Fruit fly (Drosophila melanogaster): ENCODE data around the gene Tak1.

Tak1 gene

dm6 chrX:20524754-20525236 lies at the start of gene Tak1 (continued):
- TF ChIP-seq hkb (optimal IDR thresholded peaks at IDR 0.05), result peak; percentile 74
- TF ChIP-seq hkb (GFP tag; IDR thresholded peaks at IDR 0.05), result no peak
- TF ChIP-seq slbo (GFP tag; IDR thresholded peaks at IDR 0.05), result peak; percentile 79
- no peak for TF ChIP-seq Spps (tag; optimal IDR thresholded peaks at IDR 0.05)
- peak; percentile 71 for TF ChIP-seq Ets97D (GFP tag; optimal IDR thresholded peaks at IDR 0.05)
- TF ChIP-seq Dfd (GFP tag; optimal IDR thresholded peaks at IDR 0.05), result no peak
- TF ChIP-seq CG8281 (tag; optimal IDR thresholded peaks at IDR 0.05), result no peak
- no peak for TF ChIP-seq prd (optimal IDR thresholded peaks at IDR 0.05)
- TF ChIP-seq prd (GFP tag; IDR thresholded peaks at IDR 0.05), result peak; percentile 69
- TF ChIP-seq ATbp (GFP tag; optimal IDR thresholded peaks at IDR 0.05), result no peak
- peak; percentile 63; the same call in 2 of the 3 replicates for TF ChIP-seq Mrtf (GFP tag; IDR thresholded peaks at IDR 0.05)
- TF ChIP-seq CG15011 (GFP tag; optimal IDR thresholded peaks at IDR 0.05), result no peak
- TF ChIP-seq H15 (GFP tag; IDR thresholded peaks at IDR 0.05), result peak; percentile 48; the same call in 1 of the 3 replicates
- peak; percentile 65 for TF ChIP-seq BEAF-32 (GFP tag; optimal IDR thresholded peaks at IDR 0.05)
- TF ChIP-seq CG14667 (GFP tag; IDR thresholded peaks at IDR 0.05), result peak; percentile 10; the same call in 1 of the 2 replicates
- TF ChIP-seq pros (GFP tag; optimal IDR thresholded peaks at IDR 0.05), result no peak
- TF ChIP-seq trem (tag; optimal IDR thresholded peaks at IDR 0.05), result peak; percentile 70
- TF ChIP-seq ewg (GFP tag; optimal IDR thresholded peaks at IDR 0.05), result no peak
- peak; percentile 61 for TF ChIP-seq CG5245 (GFP tag; optimal IDR thresholded peaks at IDR 0.05)
- TF ChIP-seq CG8944 (GFP tag; optimal IDR thresholded peaks at IDR 0.05), result peak; percentile 53
- TF ChIP-seq CG9797 (GFP tag; optimal IDR thresholded peaks at IDR 0.05), result peak; percentile 19
- TF ChIP-seq Sry-β (GFP tag; optimal IDR thresholded peaks at IDR 0.05), result no peak
- peak; percentile 32 for TF ChIP-seq CG10979 (tag; optimal IDR thresholded peaks at IDR 0.05)
- TF ChIP-seq CG6254 (GFP tag; optimal IDR thresholded peaks at IDR 0.05), result no peak
- no peak for TF ChIP-seq trh (GFP tag; optimal IDR thresholded peaks at IDR 0.05)
- TF ChIP-seq CG31441 (GFP tag; IDR thresholded peaks at IDR 0.05), result no peak; the same call in 1 of the 2 replicates
- no peak for TF ChIP-seq CG13296 (GFP tag; optimal IDR thresholded peaks at IDR 0.05)
- peak; percentile 46 for TF ChIP-seq caup (GFP tag; optimal IDR thresholded peaks at IDR 0.05; ENCODE audit: severe bottlenecking)
- no peak for TF ChIP-seq CG12236 (GFP tag; optimal IDR thresholded peaks at IDR 0.05)
- TF ChIP-seq CG14050 (GFP tag; IDR thresholded peaks at IDR 0.05), result no peak
- TF ChIP-seq corto (GFP tag; optimal IDR thresholded peaks at IDR 0.05), result no peak
- TF ChIP-seq Dp (GFP tag; optimal IDR thresholded peaks at IDR 0.05), result peak; percentile 38
- no peak for TF ChIP-seq CG1529 (GFP tag; optimal IDR thresholded peaks at IDR 0.05)
- no peak for TF ChIP-seq CG4707 (GFP tag; optimal IDR thresholded peaks at IDR 0.05)
- TF ChIP-seq luna (GFP tag; optimal IDR thresholded peaks at IDR 0.05), result no peak
- TF ChIP-seq inv (GFP tag; IDR thresholded peaks at IDR 0.05; ENCODE audit: partially characterized antibody), result peak; percentile 59
- TF ChIP-seq zfh2 (GFP tag; optimal IDR thresholded peaks at IDR 0.05), result no peak
- TF ChIP-seq CG7745 (tag; optimal IDR thresholded peaks at IDR 0.05), result no peak
- TF ChIP-seq CG12299 (tag; optimal IDR thresholded peaks at IDR 0.05), result no peak
- TF ChIP-seq CG6654 (GFP tag; optimal IDR thresholded peaks at IDR 0.05), result peak; percentile 17
- peak; percentile 51 for TF ChIP-seq dm (GFP tag; optimal IDR thresholded peaks at IDR 0.05)
- TF ChIP-seq Nf-YB (GFP tag; optimal IDR thresholded peaks at IDR 0.05), result peak; percentile 10
- peak; percentile 39 for TF ChIP-seq Dad (GFP tag; optimal IDR thresholded peaks at IDR 0.05)
- TF ChIP-seq sc (optimal IDR thresholded peaks at IDR 0.05), result no peak
- TF ChIP-seq sc (GFP tag; optimal IDR thresholded peaks at IDR 0.05), result no peak
- TF ChIP-seq otp (GFP tag; IDR thresholded peaks at IDR 0.05), result 0 out of 3 replicates have a peak, but pooled peaks have one; percentile 11
- TF ChIP-seq Dll (GFP tag; IDR thresholded peaks at IDR 0.05; ENCODE audit: partially characterized antibody), result peak; percentile 82
- no peak for TF ChIP-seq CG3163 (GFP tag; optimal IDR thresholded peaks at IDR 0.05)
- TF ChIP-seq unc-4 (GFP tag; IDR thresholded peaks at IDR 0.05; ENCODE audit: partially characterized antibody), result peak; percentile 72
- no peak for TF ChIP-seq CkIIα-i1 (GFP tag; IDR thresholded peaks at IDR 0.05)
- TF ChIP-seq Kr (GFP tag; optimal IDR thresholded peaks at IDR 0.05), result no peak
